Worm (Caenorhabditis elegans) whole organism, late embryonic: Measurements from ENCODE around the gene D2062.1.

Source experiments
- che-1 ChIP-seq: sonication (generic microtip); optimal IDR thresholded peaks from 2 replicates; lab custom pipeline; 2016; ENCODE audit warnings: mild to moderate bottlenecking, missing genetic modification characterization, missing compliant biosample characterization
- hlh-13 ChIP-seq: fragments of 200-800 bp; sonication (Bioruptor generic); optimal IDR thresholded peaks from 2 replicates; lab custom pipeline; 2018; ENCODE audit warnings: mild to moderate bottlenecking, missing genetic modification characterization, missing compliant biosample characterization
- nfya-1 ChIP-seq: sonication (generic microtip); optimal IDR thresholded peaks from 2 replicates; lab custom pipeline; 2017; ENCODE audit warnings: missing genetic modification characterization, mild to moderate bottlenecking, missing compliant biosample characterization, antibody characterized with exemption, moderate library complexity
- nhr-11 ChIP-seq: fragments of 150-350 bp; optimal IDR thresholded peaks from 2 replicates; lab custom pipeline; 2014; ENCODE audit warnings: missing biosample characterization, missing genetic modification characterization

DNA sequence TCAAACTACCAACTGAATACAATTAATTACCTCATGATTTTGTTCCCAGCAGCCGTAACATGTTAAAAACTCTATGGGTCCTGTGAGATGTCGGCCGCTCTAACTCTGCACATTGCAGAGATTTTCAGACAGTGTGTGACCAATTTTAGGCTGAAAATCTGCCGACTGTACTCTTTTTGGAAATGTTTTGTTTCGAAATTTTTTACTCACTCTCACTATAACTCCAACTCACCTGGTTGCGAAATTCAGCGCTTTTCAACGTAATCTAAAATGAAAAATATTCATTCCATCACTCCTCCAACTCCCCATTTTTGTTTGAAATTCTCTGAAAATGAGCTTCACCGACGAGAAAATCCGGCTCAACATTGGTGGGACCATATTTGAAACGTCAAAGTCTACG lies 18.3 kb downstream of the D2062.1 start, which contains the start of the genes F22E5.13 and F22E5.6:
- TF ChIP-seq che-1 (tag; lab: Kevin White, UChicago) (no peak), nhr-11 (tag; lab: Kevin White, UChicago) (no peak), nfya-1 (tag; lab: Kevin White, UChicago) (no peak), hlh-13 (GFP tag; lab: Kevin White, UChicago) (no peak)
